Fruit fly (Drosophila melanogaster) whole organism, embryonic: ENCODE data around the gene Rpp14b.

ENCODE experiments used
- BEAF-32 ChIP-seq: fragments of 200-800 bp; sonication (Bioruptor generic); optimal IDR thresholded peaks from 3 replicates; lab custom pipeline; 2017; ENCODE audit warnings: missing biosample characterization, missing genetic modification characterization, mild to moderate bottlenecking, moderate library complexity, missing genetic modification reagents
- Bgb ChIP-seq: fragments of 200-800 bp; sonication (Bioruptor generic); IDR thresholded peaks from 2 replicates; pipeline ENCODE4 v1.3.6; 2022; ENCODE audit warnings: missing biosample characterization, missing genetic modification characterization; ENCODE audit not compliant: partially characterized antibody
- C15 ChIP-seq: fragments of 200-800 bp; sonication (Bioruptor generic); IDR thresholded peaks from 3 replicates; pipeline ENCODE4 v1.3.6; 2022; ENCODE audit warnings: missing biosample characterization, missing genetic modification characterization
- CG10321 ChIP-seq: fragments of 200-800 bp; sonication (Bioruptor generic); IDR thresholded peaks from 2 replicates; pipeline ENCODE4 v1.3.6; 2022; ENCODE audit warnings: missing biosample characterization, missing genetic modification characterization
- CG12104 ChIP-seq: fragments of 200-800 bp; sonication (Bioruptor generic); optimal IDR thresholded peaks from 3 replicates; lab custom pipeline; 2016; ENCODE audit warnings: missing biosample characterization, missing genetic modification characterization
- CG1233 ChIP-seq: fragments of 200-800 bp; sonication (Bioruptor generic); optimal IDR thresholded peaks from 4 replicates; lab custom pipeline; 2018; ENCODE audit warnings: missing biosample characterization, mild to moderate bottlenecking, missing genetic modification characterization
- CG13424 ChIP-seq: fragments of 200-800 bp; sonication (Bioruptor generic); optimal IDR thresholded peaks from 2 replicates; lab custom pipeline; 2019; ENCODE audit warnings: missing biosample characterization, mild to moderate bottlenecking, missing genetic modification characterization, moderate library complexity
- CG14965 ChIP-seq: fragments of 200-800 bp; sonication (Bioruptor generic); optimal IDR thresholded peaks from 2 replicates; lab custom pipeline; 2016; ENCODE audit warnings: missing biosample characterization, missing genetic modification characterization, borderline replicate concordance
- CG1529 ChIP-seq: fragments of 200-800 bp; sonication (Bioruptor generic); optimal IDR thresholded peaks from 3 replicates; lab custom pipeline; 2018; ENCODE audit warnings: missing biosample characterization, missing genetic modification characterization
- CG17359 ChIP-seq: fragments of 200-800 bp; sonication (Bioruptor generic); optimal IDR thresholded peaks from 3 replicates; lab custom pipeline; 2018; ENCODE audit warnings: missing biosample characterization, mild to moderate bottlenecking, missing genetic modification characterization, moderate library complexity
- CG1792 ChIP-seq: fragments of 200-800 bp; sonication (Bioruptor generic); optimal IDR thresholded peaks from 2 replicates; lab custom pipeline; 2016; ENCODE audit warnings: missing biosample characterization, missing genetic modification characterization
- CG2678 ChIP-seq: fragments of 200-800 bp; sonication (Bioruptor generic); optimal IDR thresholded peaks from 3 replicates; lab custom pipeline; 2019; ENCODE audit warnings: missing biosample characterization, mild to moderate bottlenecking, missing genetic modification characterization, moderate library complexity
- CG30431 ChIP-seq: fragments of 200-800 bp; sonication (Bioruptor generic); optimal IDR thresholded peaks from 2 replicates; lab custom pipeline; 2017; ENCODE audit warnings: missing biosample characterization, missing genetic modification characterization
- CG3407 ChIP-seq: fragments of 200-800 bp; sonication (Bioruptor generic); optimal IDR thresholded peaks from 2 replicates; lab custom pipeline; 2018; ENCODE audit warnings: missing biosample characterization, mild to moderate bottlenecking, missing genetic modification characterization
- CG4328 ChIP-seq: fragments of 200-800 bp; sonication (Bioruptor generic); optimal IDR thresholded peaks from 3 replicates; lab custom pipeline; 2017; ENCODE audit warnings: missing biosample characterization, missing genetic modification reagents, missing genetic modification characterization
- CG7786 ChIP-seq: fragments of 200-800 bp; sonication (Bioruptor generic); optimal IDR thresholded peaks from 2 replicates; lab custom pipeline; 2016; ENCODE audit warnings: missing biosample characterization, missing genetic modification characterization
- CG8089 ChIP-seq: fragments of 200-800 bp; sonication (Bioruptor generic); optimal IDR thresholded peaks from 3 replicates; lab custom pipeline; 2016; ENCODE audit warnings: missing biosample characterization, missing genetic modification characterization
- CTCF ChIP-seq: fragments of 200-800 bp; sonication (Bioruptor generic); optimal IDR thresholded peaks from 2 replicates; lab custom pipeline; 2017; ENCODE audit warnings: missing biosample characterization, mild to moderate bottlenecking, missing genetic modification characterization, moderate library complexity
- Dbx ChIP-seq: fragments of 200-800 bp; sonication (Bioruptor generic); IDR thresholded peaks from 3 replicates; pipeline ENCODE4 v1.3.6; 2022; ENCODE audit warnings: missing biosample characterization, missing genetic modification characterization
- Dip2 ChIP-seq: fragments of 200-800 bp; sonication (Bioruptor generic); IDR thresholded peaks from 2 replicates; pipeline ENCODE4 v1.3.6; 2022; ENCODE audit warnings: missing biosample characterization, missing genetic modification characterization
- Gug ChIP-seq: fragments of 200-800 bp; sonication (Bioruptor generic); IDR thresholded peaks from 4 replicates; pipeline ENCODE4 v1.3.6; 2022; ENCODE audit warnings: missing biosample characterization, missing genetic modification characterization
- HLH3B ChIP-seq: fragments of 200-800 bp; sonication (Bioruptor generic); IDR thresholded peaks from 2 replicates; pipeline ENCODE4 v1.3.6; 2022; ENCODE audit warnings: missing biosample characterization, missing genetic modification characterization
- HmgD ChIP-seq: fragments of 200-800 bp; sonication (Bioruptor generic); optimal IDR thresholded peaks from 3 replicates; lab custom pipeline; 2016; ENCODE audit warnings: missing biosample characterization, missing genetic modification characterization
- Lhr ChIP-seq: fragments of 200-800 bp; sonication (Bioruptor generic); optimal IDR thresholded peaks from 3 replicates; lab custom pipeline; 2017; ENCODE audit warnings: mild to moderate bottlenecking, missing biosample characterization, missing genetic modification reagents, missing genetic modification characterization
- Max ChIP-seq: fragments of 200-800 bp; sonication (Bioruptor generic); optimal IDR thresholded peaks from 2 replicates; lab custom pipeline; 2016; ENCODE audit warnings: missing biosample characterization, mild to moderate bottlenecking, missing genetic modification characterization
- Oaz ChIP-seq: fragments of 200-800 bp; sonication (Bioruptor generic); IDR thresholded peaks from 2 replicates; pipeline ENCODE4 v1.3.6; 2022; ENCODE audit warnings: missing biosample characterization, missing genetic modification characterization
- Spps ChIP-seq: fragments of 200-800 bp; sonication (Bioruptor generic); optimal IDR thresholded peaks from 2 replicates; lab custom pipeline; 2018; ENCODE audit warnings: missing biosample characterization, mild to moderate bottlenecking, missing genetic modification characterization
- Usf ChIP-seq: fragments of 200-800 bp; sonication (Bioruptor generic); optimal IDR thresholded peaks from 2 replicates; lab custom pipeline; 2017; ENCODE audit warnings: missing genotype, missing biosample characterization, missing genetic modification characterization
- ab ChIP-seq: fragments of 200-800 bp; sonication (Bioruptor generic); optimal IDR thresholded peaks from 2 replicates; lab custom pipeline; 2016; ENCODE audit warnings: missing biosample characterization, missing genetic modification characterization
- al ChIP-seq: fragments of 200-800 bp; sonication (Bioruptor generic); IDR thresholded peaks from 2 replicates; pipeline ENCODE4 v1.3.6; 2022; ENCODE audit warnings: missing biosample characterization, missing genetic modification characterization
- cas ChIP-seq: fragments of 200-800 bp; sonication (Bioruptor generic); IDR thresholded peaks from 2 replicates; pipeline ENCODE4 v1.3.6; 2022; ENCODE audit warnings: missing biosample characterization, missing genetic modification characterization
- dan ChIP-seq: fragments of 200-800 bp; sonication (Bioruptor generic); IDR thresholded peaks from 2 replicates; pipeline ENCODE4 v1.3.6; 2022; ENCODE audit warnings: missing biosample characterization, missing genetic modification characterization
- emc ChIP-seq: fragments of 200-800 bp; sonication (Bioruptor generic); optimal IDR thresholded peaks from 2 replicates; lab custom pipeline; 2016; ENCODE audit warnings: missing biosample characterization, missing genetic modification characterization
- ems ChIP-seq: fragments of 200-800 bp; sonication (Bioruptor generic); optimal IDR thresholded peaks from 3 replicates; lab custom pipeline; 2016; ENCODE audit warnings: missing biosample characterization, missing genetic modification characterization
- eyg ChIP-seq: fragments of 200-800 bp; sonication (Bioruptor generic); optimal IDR thresholded peaks from 3 replicates; lab custom pipeline; 2016; ENCODE audit warnings: missing biosample characterization, missing genetic modification characterization
- fd96Cb ChIP-seq: fragments of 200-800 bp; sonication (Bioruptor generic); optimal IDR thresholded peaks from 2 replicates; lab custom pipeline; 2018; ENCODE audit warnings: missing biosample characterization, mild to moderate bottlenecking, missing genetic modification characterization, moderate library complexity
- grau ChIP-seq: fragments of 200-800 bp; optimal IDR thresholded peaks from 3 replicates; lab custom pipeline; 2019; ENCODE audit warnings: missing biosample characterization, mild to moderate bottlenecking, missing genetic modification characterization, moderate library complexity
- gsb ChIP-seq: fragments of 200-800 bp; sonication (Bioruptor generic); IDR thresholded peaks from 2 replicates; pipeline ENCODE4 v1.3.6; 2022; ENCODE audit warnings: missing biosample characterization, missing genetic modification characterization
- maf-S ChIP-seq: fragments of 200-800 bp; sonication (Bioruptor generic); optimal IDR thresholded peaks from 2 replicates; lab custom pipeline; 2016; ENCODE audit warnings: missing biosample characterization, missing genetic modification characterization
- mld ChIP-seq: fragments of 200-800 bp; sonication (Bioruptor generic); IDR thresholded peaks from 3 replicates; pipeline ENCODE4 v1.3.6; 2022; ENCODE audit warnings: missing biosample characterization, missing genetic modification characterization; ENCODE audit not compliant: partially characterized antibody
- nau ChIP-seq: fragments of 200-800 bp; sonication (Bioruptor generic); optimal IDR thresholded peaks from 3 replicates; lab custom pipeline; 2017; ENCODE audit warnings: missing biosample characterization, mild to moderate bottlenecking, missing genetic modification characterization, missing genetic modification reagents
- oc ChIP-seq: fragments of 200-800 bp; sonication (Bioruptor generic); optimal IDR thresholded peaks from 2 replicates; lab custom pipeline; 2018; ENCODE audit warnings: missing biosample characterization, mild to moderate bottlenecking, missing genetic modification characterization, moderate library complexity
- odd ChIP-seq: fragments of 200-800 bp; sonication (Bioruptor generic); optimal IDR thresholded peaks from 2 replicates; lab custom pipeline; 2017; ENCODE audit warnings: missing biosample characterization, mild to moderate bottlenecking, missing genetic modification characterization
- org-1 ChIP-seq: fragments of 200-800 bp; sonication (Bioruptor generic); optimal IDR thresholded peaks from 2 replicates; lab custom pipeline; 2017; ENCODE audit warnings: missing biosample characterization, missing genetic modification characterization
- p53 ChIP-seq: fragments of 200-800 bp; sonication (Bioruptor generic); optimal IDR thresholded peaks from 2 replicates; lab custom pipeline; 2016; ENCODE audit warnings: missing biosample characterization, missing genetic modification characterization
- pan ChIP-seq, 4 experiments: fragments of >200 bp in 3 of 4; fragments of 200-800 bp in 1 of 4; sonication (Bioruptor generic) in 1 of 4; optimal IDR thresholded peaks in 3 of 4; IDR thresholded peaks in 1 of 4; 2 replicates each; pipeline versions ENCODE4 v1.3.6 to Lab custom; 2017 to 2022; ENCODE audit warnings: missing biosample characterization in 2 of 4, missing genetic modification characterization in 2 of 4, mixed read lengths in 1 of 4
- psq ChIP-seq: fragments of 200-800 bp; sonication (Bioruptor generic); optimal IDR thresholded peaks from 2 replicates; lab custom pipeline; 2017; ENCODE audit warnings: missing biosample characterization, missing genetic modification characterization
- rib ChIP-seq: fragments of 200-800 bp; sonication (Bioruptor generic); IDR thresholded peaks from 2 replicates; pipeline ENCODE4 v1.3.6; 2022; ENCODE audit warnings: missing biosample characterization, missing genetic modification characterization
- sima ChIP-seq: fragments of 200-800 bp; sonication (Bioruptor generic); optimal IDR thresholded peaks from 2 replicates; lab custom pipeline; 2016; ENCODE audit warnings: missing biosample characterization, missing genetic modification characterization
- twi ChIP-seq: fragments of 200-800 bp; optimal IDR thresholded peaks from 2 replicates; lab custom pipeline; 2019; ENCODE audit warnings: missing biosample characterization, mild to moderate bottlenecking, missing genetic modification characterization, moderate library complexity

Rpp14b gene

dm6 chr3R:30012602-30013489 lies 42.9 kb upstream of the Rpp14b start (continued):
- TF ChIP-seq CG30431 (no peak), CG14965 (GFP tag; lab: Kevin White, UChicago) (no peak), HmgD (GFP tag; lab: Kevin White, UChicago) (no peak), Lhr (no peak), C15 (GFP tag; lab: Robert Waterston, UW) (no peak), CG10321 (no peak), org-1 (GFP tag; lab: Kevin White, UChicago) (no peak), CG12104 (no peak), Max (GFP tag; lab: Kevin White, UChicago) (no peak), CG17359 (tag; lab: Kevin White, UChicago) (no peak), CG1792 (GFP tag; lab: Kevin White, UChicago) (no peak), Oaz (GFP tag; lab: Robert Waterston, UW) (no peak), CG2678 (peak; percentile 49), p53 (no peak), CTCF (GFP tag; lab: Kevin White, UChicago) (no peak), ab (no peak), grau (tag; lab: Kevin White, UChicago) (peak; percentile 80), CG8089 (GFP tag; lab: Kevin White, UChicago) (no peak), HLH3B (GFP tag; lab: Robert Waterston, UW) (no peak), dan (no peak), Usf (GFP tag; lab: Kevin White, UChicago) (no peak), maf-S (GFP tag; lab: Kevin White, UChicago) (no peak), CG7786 (GFP tag; lab: Kevin White, UChicago) (no peak), fd96Cb (tag; lab: Kevin White, UChicago) (no peak), cas (GFP tag; lab: Robert Waterston, UW) (no peak), Spps (no peak), eyg (GFP tag; lab: Kevin White, UChicago) (no peak), CG4328 (GFP tag; lab: Kevin White, UChicago) (no peak), oc (tag; lab: Kevin White, UChicago) (no peak), BEAF-32 (GFP tag; lab: Kevin White, UChicago) (no peak), al (GFP tag; lab: Robert Waterston, UW) (peak; percentile 36; the same call in 1 of the 2 replicates), rib (GFP tag; lab: Robert Waterston, UW) (peak; percentile 68; the same call in 1 of the 2 replicates), pan (optimal IDR thresholded peaks at IDR 0.05; lab: Kevin White, UChicago) (no peak), pan (GFP tag; optimal IDR thresholded peaks at IDR 0.05 in 1 of 2, IDR thresholded peaks at IDR 0.05 in 1 of 2) (peak in 1 of 2 experiments; percentile 45), mld (GFP tag; lab: Robert Waterston, UW) (no peak), CG1529 (GFP tag; lab: Kevin White, UChicago) (no peak), twi (no peak), CG1233 (no peak), sima (GFP tag; lab: Kevin White, UChicago) (no peak), ems (GFP tag; lab: Kevin White, UChicago) (peak; percentile 7), nau (GFP tag; lab: Kevin White, UChicago) (no peak), Dip2 (GFP tag; lab: Robert Waterston, UW) (no peak), odd (GFP tag; lab: Kevin White, UChicago) (no peak), Dbx (GFP tag; lab: Robert Waterston, UW) (peak; percentile 33; the same call in 1 of the 3 replicates), Bgb (GFP tag; lab: Robert Waterston, UW) (no peak), psq (no peak), gsb (GFP tag; lab: Robert Waterston, UW) (no peak), Gug (GFP tag; lab: Robert Waterston, UW) (0 out of 4 replicates have a peak, but pooled peaks have one; percentile 20), emc (no peak), CG13424 (tag; lab: Kevin White, UChicago) (no peak), CG3407 (no peak)
